Worm (Caenorhabditis elegans): ENCODE measurements around the gene ugt-7.

Gene ugt-7

DNA sequence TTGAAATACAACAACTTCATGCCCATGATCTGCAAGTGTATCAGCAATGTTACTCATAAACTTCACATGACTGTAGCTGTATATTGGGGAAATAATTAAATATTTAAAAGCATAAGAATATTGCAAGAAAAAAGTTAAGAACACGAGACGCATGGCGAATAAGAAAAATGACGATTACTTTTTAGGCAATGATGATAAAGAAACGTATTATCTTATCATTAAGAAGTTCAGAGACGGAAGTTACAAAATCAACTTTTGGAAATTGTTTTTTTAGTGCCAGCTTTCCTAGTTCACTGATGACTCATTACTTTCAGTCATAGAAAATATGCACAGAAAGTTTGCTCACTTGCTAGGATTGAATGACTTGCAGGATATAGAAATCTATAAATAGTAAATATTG is at the start of gene ugt-7:
Gene ugt-7, minus strand, starts transcription at position 161 of the 400 bp plus-strand sequence.
- no peak for TF ChIP-seq tra-4 (tag; optimal IDR thresholded peaks at IDR 0.05)
- no peak for TF ChIP-seq sea-1 (GFP tag; conservative IDR thresholded peaks at IDR 0.05)
- TF ChIP-seq ceh-13 (GFP tag; optimal IDR thresholded peaks at IDR 0.05): no peak
- no peak for TF ChIP-seq ceh-36 (tag; optimal IDR thresholded peaks at IDR 0.05)
- no peak for TF ChIP-seq hmbx-1 (tag; optimal IDR thresholded peaks at IDR 0.05)
- no peak for TF ChIP-seq hmg-4 (GFP tag; optimal IDR thresholded peaks at IDR 0.05)
- TF ChIP-seq tbx-37 (GFP tag; conservative IDR thresholded peaks at IDR 0.05): no peak
- TF ChIP-seq aly-1 (tag; optimal IDR thresholded peaks at IDR 0.05): no peak
- no peak for TF ChIP-seq F13C5.2 (tag; optimal IDR thresholded peaks at IDR 0.05)
- TF ChIP-seq ama-1 (optimal IDR thresholded peaks at IDR 0.05): no peak

DNA sequence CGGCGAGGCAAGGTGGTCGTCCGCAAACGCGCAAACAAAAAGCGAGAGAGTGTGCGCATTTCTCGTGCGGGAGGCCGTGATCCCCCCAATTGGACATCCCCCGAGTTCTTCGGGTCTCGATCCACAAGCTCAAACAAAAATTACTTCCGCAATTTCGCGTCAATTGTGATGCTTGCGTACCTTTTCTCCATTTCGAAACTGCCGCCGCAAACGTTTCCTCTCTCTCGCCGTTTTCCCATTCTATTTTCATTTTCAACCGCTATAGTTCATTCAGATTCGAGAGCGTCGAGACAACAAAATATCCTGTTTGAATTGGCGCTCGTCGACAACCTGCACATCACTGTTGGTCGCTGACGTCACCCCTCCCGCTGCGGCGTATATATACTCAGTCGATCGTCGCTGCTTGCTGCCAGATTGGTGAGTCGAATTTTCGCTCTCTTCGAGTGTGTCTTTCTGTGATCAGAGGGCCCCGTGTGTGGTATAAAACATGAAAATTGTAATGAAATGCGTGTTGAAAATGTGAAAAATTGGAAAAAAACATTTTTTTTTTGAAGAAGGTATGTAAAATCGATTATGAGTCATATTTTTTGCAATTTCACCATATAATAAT is 49.1 kb upstream of the ugt-7 start, which contains the start of the genes pqn-51 and K11D12.14:
Gene pqn-51, plus strand, starts transcription at position 275 of the 610 bp plus-strand sequence.
Gene K11D12.14, plus strand, starts transcription at position 304 of the 610 bp plus-strand sequence.
- no peak for TF ChIP-seq sea-1 (GFP tag; conservative IDR thresholded peaks at IDR 0.05)
- TF ChIP-seq B0310.2 (tag; optimal IDR thresholded peaks at IDR 0.05): no peak
- TF ChIP-seq aly-1 (tag; optimal IDR thresholded peaks at IDR 0.05): no peak
- TF ChIP-seq hnd-1 (tag; optimal IDR thresholded peaks at IDR 0.05): no peak
- TF ChIP-seq hmbx-1 (tag; optimal IDR thresholded peaks at IDR 0.05): no peak
- 0 out of 2 replicates have a peak, but pooled peaks have one; percentile 20 for TF ChIP-seq flt-1 (GFP tag; IDR thresholded peaks at IDR 0.05)
- TF ChIP-seq tbx-37 (GFP tag; conservative IDR thresholded peaks at IDR 0.05): no peak
- peak; percentile 85 for TF ChIP-seq scrt-1 (GFP tag; IDR thresholded peaks at IDR 0.05)
- no peak for TF ChIP-seq tra-4 (tag; optimal IDR thresholded peaks at IDR 0.05)
- TF ChIP-seq ets-7 (tag; optimal IDR thresholded peaks at IDR 0.05): no peak
- TF ChIP-seq F13C5.2 (tag; optimal IDR thresholded peaks at IDR 0.05): peak; percentile 71
- peak; percentile 15 for TF ChIP-seq hmg-4 (GFP tag; optimal IDR thresholded peaks at IDR 0.05)
- no peak for TF ChIP-seq ceh-13 (GFP tag; optimal IDR thresholded peaks at IDR 0.05)
- no peak for TF ChIP-seq ceh-36 (tag; optimal IDR thresholded peaks at IDR 0.05)
- TF ChIP-seq pes-1 (GFP tag; IDR thresholded peaks at IDR 0.05): 0 out of 2 replicates have a peak, but pooled peaks have one; percentile 32
- no peak for TF ChIP-seq tbx-11 (GFP tag; IDR thresholded peaks at IDR 0.05)
- TF ChIP-seq ama-1 (optimal IDR thresholded peaks at IDR 0.05): no peak

ce11 chrV:5047230-5047629 is 46.9 kb upstream of the ugt-7 start:
- TF ChIP-seq scrt-1 (GFP tag; IDR thresholded peaks at IDR 0.05) (peak; percentile 88), pes-1 (GFP tag; IDR thresholded peaks at IDR 0.05) (peak; percentile 42; the same call in 1 of the 2 replicates), sea-1 (GFP tag; conservative IDR thresholded peaks at IDR 0.05) (peak; percentile 69; the same call in 1 of the 2 replicates)

- TF ChIP-seq pes-1 (GFP tag; IDR thresholded peaks at IDR 0.05) (no peak), ceh-13 (GFP tag; optimal IDR thresholded peaks at IDR 0.05) (no peak), tra-4 (tag; optimal IDR thresholded peaks at IDR 0.05) (no peak), hmbx-1 (tag; optimal IDR thresholded peaks at IDR 0.05) (no peak), B0310.2 (tag; optimal IDR thresholded peaks at IDR 0.05) (no peak), sea-1 (GFP tag; conservative IDR thresholded peaks at IDR 0.05) (no peak), aly-1 (tag; optimal IDR thresholded peaks at IDR 0.05) (no peak), ceh-36 (tag; optimal IDR thresholded peaks at IDR 0.05) (no peak), tbx-11 (GFP tag; IDR thresholded peaks at IDR 0.05) (no peak)
Measured at ce11 chrV:5046558-5046957, 46.2 kb upstream of the ugt-7 start.

- no peak for TF ChIP-seq ama-1 (optimal IDR thresholded peaks at IDR 0.05)
- TF ChIP-seq hmbx-1 (tag; optimal IDR thresholded peaks at IDR 0.05): no peak
- TF ChIP-seq ceh-36 (tag; optimal IDR thresholded peaks at IDR 0.05): no peak
- no peak for TF ChIP-seq tbx-11 (GFP tag; IDR thresholded peaks at IDR 0.05)
- no peak for TF ChIP-seq hmg-4 (GFP tag; optimal IDR thresholded peaks at IDR 0.05)
- no peak for TF ChIP-seq tra-4 (tag; optimal IDR thresholded peaks at IDR 0.05)
- no peak for TF ChIP-seq scrt-1 (GFP tag; IDR thresholded peaks at IDR 0.05)
Measured at ce11 chrV:5046103-5046502, 45.7 kb upstream of the ugt-7 start, which contains the start of gene exc-14. TSS of gene exc-14 (minus strand) at chrV:5046203.

DNA sequence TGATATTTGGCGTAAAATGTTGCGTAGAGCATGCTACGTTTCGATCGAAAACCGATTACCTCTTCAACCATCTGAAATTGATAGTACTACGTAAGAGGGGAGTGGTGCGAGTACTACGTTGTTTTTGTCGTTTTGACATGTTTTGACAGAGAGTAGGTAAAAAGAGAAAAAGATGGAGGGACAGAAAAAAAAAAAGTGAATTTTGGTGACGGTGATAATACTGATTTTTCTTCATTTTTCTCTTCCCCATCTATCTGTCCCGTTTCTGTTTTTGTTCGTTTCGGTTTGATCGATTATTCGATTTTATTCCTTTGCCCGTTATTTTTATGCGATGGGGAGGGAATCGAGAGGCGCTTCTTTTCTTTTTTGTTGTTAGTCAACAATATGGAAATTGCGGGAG is 40.6 kb upstream of the ugt-7 start, which contains the start of gene K11D12.8:
Gene K11D12.8, minus strand, starts transcription at position 77 of the 400 bp plus-strand sequence.
- TF ChIP-seq flt-1 (GFP tag; IDR thresholded peaks at IDR 0.05) (no peak), pes-1 (GFP tag; IDR thresholded peaks at IDR 0.05) (no peak), B0310.2 (tag; optimal IDR thresholded peaks at IDR 0.05) (no peak), ceh-13 (GFP tag; optimal IDR thresholded peaks at IDR 0.05) (no peak), ets-7 (tag; optimal IDR thresholded peaks at IDR 0.05) (no peak), hnd-1 (tag; optimal IDR thresholded peaks at IDR 0.05) (no peak), sea-1 (GFP tag; conservative IDR thresholded peaks at IDR 0.05) (no peak), F13C5.2 (tag; optimal IDR thresholded peaks at IDR 0.05) (no peak)

- TF ChIP-seq ceh-13 (GFP tag; optimal IDR thresholded peaks at IDR 0.05): no peak
- no peak for TF ChIP-seq tbx-37 (GFP tag; conservative IDR thresholded peaks at IDR 0.05)
- no peak for TF ChIP-seq scrt-1 (GFP tag; IDR thresholded peaks at IDR 0.05)
- no peak for TF ChIP-seq pes-1 (GFP tag; IDR thresholded peaks at IDR 0.05)
- TF ChIP-seq ceh-36 (tag; optimal IDR thresholded peaks at IDR 0.05): no peak
- no peak for TF ChIP-seq hnd-1 (tag; optimal IDR thresholded peaks at IDR 0.05)
- TF ChIP-seq hmbx-1 (tag; optimal IDR thresholded peaks at IDR 0.05): no peak
- TF ChIP-seq tbx-11 (GFP tag; IDR thresholded peaks at IDR 0.05): no peak
- no peak for TF ChIP-seq F13C5.2 (tag; optimal IDR thresholded peaks at IDR 0.05)
Measured at ce11 chrV:5039559-5039958, 39.2 kb upstream of the ugt-7 start, which contains the start of gene K11D12.11. TSS of gene K11D12.11 (minus strand) at chrV:5039600.

DNA sequence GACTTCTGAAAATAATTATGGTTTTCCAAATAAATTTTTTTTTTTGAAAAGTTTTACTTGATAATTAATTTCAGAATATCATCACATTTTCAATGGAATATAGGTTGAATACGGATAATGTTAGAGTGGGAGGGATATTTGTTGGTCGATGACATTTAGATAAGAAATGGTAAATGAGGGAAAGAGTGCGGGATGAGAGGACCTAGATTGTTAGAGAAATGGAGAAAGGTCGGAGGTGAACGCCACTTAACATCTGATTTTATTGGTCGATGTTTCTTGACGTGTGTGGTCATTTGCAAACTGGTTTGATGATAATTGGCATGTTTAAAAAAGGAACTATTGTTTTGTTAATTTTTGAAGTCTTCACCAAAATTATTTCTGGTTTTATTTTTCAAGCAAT is 38.1 kb upstream of the ugt-7 start:
- TF ChIP-seq ama-1 (optimal IDR thresholded peaks at IDR 0.05) (no peak), tbx-37 (GFP tag; conservative IDR thresholded peaks at IDR 0.05) (no peak), F13C5.2 (tag; optimal IDR thresholded peaks at IDR 0.05) (no peak), hmbx-1 (tag; optimal IDR thresholded peaks at IDR 0.05) (no peak), tbx-11 (GFP tag; IDR thresholded peaks at IDR 0.05) (no peak), sea-1 (GFP tag; conservative IDR thresholded peaks at IDR 0.05) (no peak), tra-4 (tag; optimal IDR thresholded peaks at IDR 0.05) (no peak)
